Fruit fly (Drosophila melanogaster) whole organism, adult: Measurements from ENCODE around the gene elB.

Experiments used
- CG11617 ChIP-seq: fragments of 200-800 bp; sonication (Bioruptor generic); optimal IDR thresholded peaks from 2 replicates; lab custom pipeline; 2017; ENCODE audit warnings: mild to moderate bottlenecking, missing biosample characterization, missing genetic modification reagents, missing genetic modification characterization
- CG12768 ChIP-seq: fragments of 200-800 bp; sonication (Bioruptor generic); optimal IDR thresholded peaks from 2 replicates; lab custom pipeline; 2017; ENCODE audit warnings: missing biosample characterization, missing genetic modification characterization, mild to moderate bottlenecking, moderate library complexity, missing genetic modification reagents
- CG14711 ChIP-seq: fragments of 200-800 bp; sonication (Bioruptor generic); optimal IDR thresholded peaks from 2 replicates; lab custom pipeline; 2018; ENCODE audit warnings: missing biosample characterization, mild to moderate bottlenecking, missing genetic modification characterization, moderate library complexity
- CG1620 ChIP-seq: fragments of 200-800 bp; sonication (Bioruptor generic); optimal IDR thresholded peaks from 2 replicates; lab custom pipeline; 2016; ENCODE audit warnings: missing biosample characterization, missing genetic modification characterization
- CG33017 ChIP-seq: fragments of 200-800 bp; sonication (Bioruptor generic); optimal IDR thresholded peaks from 2 replicates; lab custom pipeline; 2018; ENCODE audit warnings: missing biosample characterization, mild to moderate bottlenecking, missing genetic modification characterization, moderate library complexity
- CG5204 ChIP-seq: fragments of 200-800 bp; sonication (Bioruptor generic); optimal IDR thresholded peaks from 2 replicates; lab custom pipeline; 2016; ENCODE audit warnings: missing biosample characterization, missing genetic modification characterization
- CG7045 ChIP-seq: fragments of 200-800 bp; sonication (Bioruptor generic); optimal IDR thresholded peaks from 2 replicates; lab custom pipeline; 2017; ENCODE audit warnings: missing biosample characterization, mild to moderate bottlenecking, missing genetic modification characterization
- CG7101 ChIP-seq: fragments of 200-800 bp; sonication (Bioruptor generic); optimal IDR thresholded peaks from 2 replicates; lab custom pipeline; 2018; ENCODE audit warnings: missing biosample characterization, mild to moderate bottlenecking, missing genetic modification characterization, moderate library complexity
- Clk ChIP-seq: fragments of 200-800 bp; sonication (Bioruptor generic); optimal IDR thresholded peaks from 2 replicates; lab custom pipeline; 2017; ENCODE audit warnings: missing biosample characterization, missing genetic modification characterization
- Crg-1 ChIP-seq: fragments of 200-800 bp; sonication (Bioruptor generic); optimal IDR thresholded peaks from 2 replicates; lab custom pipeline; 2016; ENCODE audit warnings: missing biosample characterization, missing genetic modification characterization
- Hr96 ChIP-seq: fragments of 200-800 bp; sonication (Bioruptor generic); optimal IDR thresholded peaks from 2 replicates; lab custom pipeline; 2016; ENCODE audit warnings: missing biosample characterization, missing genetic modification characterization
- Mnt ChIP-seq: fragments of 200-800 bp; sonication (Bioruptor generic); optimal IDR thresholded peaks from 2 replicates; lab custom pipeline; 2016; ENCODE audit warnings: missing biosample characterization, mild to moderate bottlenecking, missing genetic modification characterization
- bab1 ChIP-seq: fragments of 200-800 bp; sonication (Bioruptor generic); optimal IDR thresholded peaks from 3 replicates; lab custom pipeline; 2019; ENCODE audit warnings: missing biosample characterization, mild to moderate bottlenecking, missing genetic modification characterization, moderate library complexity
- cic ChIP-seq: fragments of 200-800 bp; sonication (Bioruptor generic); optimal IDR thresholded peaks from 2 replicates; lab custom pipeline; 2017; ENCODE audit warnings: missing biosample characterization, mild to moderate bottlenecking, missing genetic modification characterization, moderate library complexity
- cnc ChIP-seq, 2 experiments: fragments of >200 bp; optimal IDR thresholded peaks; 2 replicates each; lab custom pipeline; 2017
- kay ChIP-seq: fragments of 200-800 bp; sonication (Bioruptor generic); peaks from one replicate; lab custom pipeline; 2016; ENCODE audit warnings: missing biosample characterization, missing genetic modification characterization, borderline replicate concordance
- ovo ChIP-seq: fragments of 200-800 bp; sonication (Bioruptor generic); optimal IDR thresholded peaks from 2 replicates; lab custom pipeline; 2016; ENCODE audit warnings: missing biosample characterization, missing genetic modification characterization
- pad ChIP-seq: fragments of 200-800 bp; sonication (Bioruptor generic); optimal IDR thresholded peaks from 3 replicates; lab custom pipeline; 2017; ENCODE audit warnings: missing biosample characterization, missing genetic modification characterization, mild to moderate bottlenecking, moderate library complexity, missing genetic modification reagents
- tj ChIP-seq: fragments of 200-800 bp; sonication (Bioruptor generic); optimal IDR thresholded peaks from 3 replicates; lab custom pipeline; 2017; ENCODE audit warnings: missing biosample characterization, mild to moderate bottlenecking, missing genetic modification characterization, moderate library complexity
- toe ChIP-seq: fragments of 200-800 bp; sonication (Bioruptor generic); optimal IDR thresholded peaks from 2 replicates; lab custom pipeline; 2016; ENCODE audit warnings: missing biosample characterization, missing genetic modification characterization

The elB gene

dm6 chr2L:14435866-14436626 is 26.7 kb upstream of the elB start:
- TF ChIP-seq CG11617 (GFP tag; lab: Kevin White, UChicago) (no peak), Mnt (GFP tag; lab: Kevin White, UChicago) (no peak), pad (no peak), toe (GFP tag; lab: Kevin White, UChicago) (no peak), tj (GFP tag; lab: Kevin White, UChicago) (no peak), CG12768 (GFP tag; lab: Kevin White, UChicago) (no peak), CG14711 (tag; lab: Kevin White, UChicago) (no peak), Crg-1 (GFP tag; lab: Kevin White, UChicago) (no peak), Clk (no peak), Hr96 (GFP tag; lab: Kevin White, UChicago) (no peak), cnc (optimal IDR thresholded peaks at IDR 0.05; lab: Kevin White, UChicago) (no peak), CG7045 (GFP tag; lab: Kevin White, UChicago) (no peak), kay (no peak), cic (GFP tag; lab: Kevin White, UChicago) (no peak), ovo (GFP tag; lab: Kevin White, UChicago) (no peak), CG33017 (tag; lab: Kevin White, UChicago) (no peak), CG5204 (GFP tag; lab: Kevin White, UChicago) (no peak), CG7101 (tag; lab: Kevin White, UChicago) (no peak), CG1620 (GFP tag; lab: Kevin White, UChicago) (no peak), bab1 (no peak)

- no peak for TF ChIP-seq CG5204 (GFP tag; lab: Kevin White, UChicago)
- TF ChIP-seq Clk, result no peak
- TF ChIP-seq cnc (optimal IDR thresholded peaks at IDR 0.05; lab: Kevin White, UChicago), result no peak
- TF ChIP-seq Mnt (GFP tag; lab: Kevin White, UChicago), result no peak
- no peak for TF ChIP-seq CG11617 (GFP tag; lab: Kevin White, UChicago)
- no peak for TF ChIP-seq kay
- TF ChIP-seq tj (GFP tag; lab: Kevin White, UChicago), result no peak
- no peak for TF ChIP-seq toe (GFP tag; lab: Kevin White, UChicago)
- TF ChIP-seq cic (GFP tag; lab: Kevin White, UChicago), result no peak
- TF ChIP-seq Crg-1 (GFP tag; lab: Kevin White, UChicago), result no peak
- TF ChIP-seq CG33017 (tag; lab: Kevin White, UChicago), result no peak
- TF ChIP-seq pad, result no peak
- TF ChIP-seq CG1620 (GFP tag; lab: Kevin White, UChicago), result no peak
- TF ChIP-seq CG7045 (GFP tag; lab: Kevin White, UChicago), result no peak
- TF ChIP-seq ovo (GFP tag; lab: Kevin White, UChicago), result no peak
- TF ChIP-seq CG14711 (tag; lab: Kevin White, UChicago), result no peak
These were observed 25.1 kb upstream of the elB start for dm6 chr2L:14434475-14434874.

- no peak for TF ChIP-seq Crg-1 (GFP tag; lab: Kevin White, UChicago)
- no peak for TF ChIP-seq cnc (optimal IDR thresholded peaks at IDR 0.05; lab: Kevin White, UChicago)
- no peak for TF ChIP-seq CG7101 (tag; lab: Kevin White, UChicago)
- TF ChIP-seq CG5204 (GFP tag; lab: Kevin White, UChicago), result no peak
- no peak for TF ChIP-seq Mnt (GFP tag; lab: Kevin White, UChicago)
- no peak for TF ChIP-seq toe (GFP tag; lab: Kevin White, UChicago)
- TF ChIP-seq kay, result no peak
- TF ChIP-seq pad, result no peak
- TF ChIP-seq bab1, result no peak
- no peak for TF ChIP-seq CG7045 (GFP tag; lab: Kevin White, UChicago)
- TF ChIP-seq CG12768 (GFP tag; lab: Kevin White, UChicago), result no peak
- no peak for TF ChIP-seq CG1620 (GFP tag; lab: Kevin White, UChicago)
- TF ChIP-seq Hr96 (GFP tag; lab: Kevin White, UChicago), result no peak
- TF ChIP-seq ovo (GFP tag; lab: Kevin White, UChicago), result no peak
- no peak for TF ChIP-seq CG33017 (tag; lab: Kevin White, UChicago)
- no peak for TF ChIP-seq Clk
- TF ChIP-seq CG14711 (tag; lab: Kevin White, UChicago), result no peak
These were observed 23.3 kb upstream of the elB start for dm6 chr2L:14432410-14433340.

- no peak for TF ChIP-seq CG11617 (GFP tag; lab: Kevin White, UChicago)
These were observed 22.1 kb upstream of the elB start for dm6 chr2L:14431421-14431820.

dm6 chr2L:14430138-14430815 is 20.9 kb upstream of the elB start:
- TF ChIP-seq tj (GFP tag; lab: Kevin White, UChicago) (no peak), CG7045 (GFP tag; lab: Kevin White, UChicago) (no peak), toe (GFP tag; lab: Kevin White, UChicago) (no peak), CG12768 (GFP tag; lab: Kevin White, UChicago) (no peak), cnc (optimal IDR thresholded peaks at IDR 0.05; lab: Kevin White, UChicago) (no peak), kay (no peak), CG14711 (tag; lab: Kevin White, UChicago) (no peak), CG11617 (GFP tag; lab: Kevin White, UChicago) (no peak)
